Fruit fly (Drosophila melanogaster) whole organism, embryonic: ENCODE data around the gene unc-119.

Experiments used
- ATbp ChIP-seq: fragments of 200-800 bp; sonication (Bioruptor generic); optimal IDR thresholded peaks from 2 replicates; lab custom pipeline; 2017; ENCODE audit warnings: missing biosample characterization, mild to moderate bottlenecking, missing genetic modification characterization, missing genetic modification reagents
- Aef1 ChIP-seq: fragments of 200-800 bp; sonication (Bioruptor generic); IDR thresholded peaks from 3 replicates; pipeline ENCODE4 v1.3.6; 2022; ENCODE audit warnings: missing biosample characterization, missing genetic modification characterization
- B-H2 ChIP-seq: fragments of 200-800 bp; sonication (Bioruptor generic); optimal IDR thresholded peaks from 2 replicates; lab custom pipeline; 2018; ENCODE audit warnings: missing biosample characterization, mild to moderate bottlenecking, missing genetic modification characterization
- C15 ChIP-seq: fragments of 200-800 bp; sonication (Bioruptor generic); IDR thresholded peaks from 3 replicates; pipeline ENCODE4 v1.3.6; 2022; ENCODE audit warnings: missing biosample characterization, missing genetic modification characterization
- CG12155 ChIP-seq: fragments of 200-800 bp; sonication (Bioruptor generic); optimal IDR thresholded peaks from 3 replicates; lab custom pipeline; 2016; ENCODE audit warnings: missing biosample characterization, missing genetic modification characterization
- CG12659 ChIP-seq: fragments of 200-800 bp; sonication (Bioruptor generic); optimal IDR thresholded peaks from 3 replicates; lab custom pipeline; 2017; ENCODE audit warnings: mild to moderate bottlenecking, missing biosample characterization, missing genetic modification reagents, missing genetic modification characterization
- CG13424 ChIP-seq: fragments of 200-800 bp; sonication (Bioruptor generic); optimal IDR thresholded peaks from 2 replicates; lab custom pipeline; 2019; ENCODE audit warnings: missing biosample characterization, mild to moderate bottlenecking, missing genetic modification characterization, moderate library complexity
- CG14860 ChIP-seq: fragments of 200-800 bp; sonication (Bioruptor generic); IDR thresholded peaks from 3 replicates; pipeline ENCODE4 v1.3.6; 2022; ENCODE audit warnings: missing biosample characterization, missing genetic modification characterization; ENCODE audit not compliant: partially characterized antibody
- CG15269 ChIP-seq: fragments of 200-800 bp; sonication (Bioruptor generic); optimal IDR thresholded peaks from 2 replicates; lab custom pipeline; 2018; ENCODE audit warnings: missing biosample characterization, mild to moderate bottlenecking, missing genetic modification characterization, moderate library complexity
- CG17612 ChIP-seq: fragments of 200-800 bp; sonication (Bioruptor generic); IDR thresholded peaks from 2 replicates; pipeline ENCODE4 v1.3.6; 2022; ENCODE audit warnings: missing biosample characterization, missing genetic modification characterization
- CG17912 ChIP-seq: fragments of 200-800 bp; sonication (Bioruptor generic); optimal IDR thresholded peaks from 2 replicates; lab custom pipeline; 2018; ENCODE audit warnings: missing biosample characterization, mild to moderate bottlenecking, missing genetic modification characterization
- CG18764 ChIP-seq: fragments of 200-800 bp; sonication (Bioruptor generic); optimal IDR thresholded peaks from 3 replicates; lab custom pipeline; 2016; ENCODE audit warnings: missing biosample characterization, missing genetic modification characterization
- CG2199 ChIP-seq: fragments of 200-800 bp; sonication (Bioruptor generic); IDR thresholded peaks from 3 replicates; pipeline ENCODE4 v1.3.6; 2022; ENCODE audit warnings: missing biosample characterization, missing genetic modification characterization
- CG31224 ChIP-seq: fragments of 200-800 bp; sonication (Bioruptor generic); IDR thresholded peaks from 2 replicates; pipeline ENCODE4 v1.3.6; 2022; ENCODE audit warnings: missing biosample characterization, missing genetic modification characterization
- CG32532 ChIP-seq: fragments of 200-800 bp; sonication (Bioruptor generic); IDR thresholded peaks from 2 replicates; pipeline ENCODE4 v1.3.6; 2022; ENCODE audit warnings: missing biosample characterization, missing genetic modification characterization
- CG34376 ChIP-seq: fragments of 200-800 bp; sonication (Bioruptor generic); optimal IDR thresholded peaks from 2 replicates; lab custom pipeline; 2018; ENCODE audit warnings: missing biosample characterization, mild to moderate bottlenecking, missing genetic modification characterization
- CG42726 ChIP-seq: fragments of 200-800 bp; sonication (Bioruptor generic); IDR thresholded peaks from 2 replicates; pipeline ENCODE4 v1.3.6; 2022; ENCODE audit warnings: missing biosample characterization, missing genetic modification characterization; ENCODE audit not compliant: partially characterized antibody
- CG7839 ChIP-seq: fragments of 200-800 bp; sonication (Bioruptor generic); optimal IDR thresholded peaks from 3 replicates; lab custom pipeline; 2018; ENCODE audit warnings: missing biosample characterization, mild to moderate bottlenecking, missing genetic modification characterization, moderate library complexity
- CG9215 ChIP-seq: fragments of 200-800 bp; sonication (Bioruptor generic); IDR thresholded peaks from 2 replicates; pipeline ENCODE4 v1.3.6; 2022; ENCODE audit warnings: missing biosample characterization, missing genetic modification characterization
- Camta ChIP-seq: fragments of 200-800 bp; sonication (Bioruptor generic); optimal IDR thresholded peaks from 2 replicates; lab custom pipeline; 2016; ENCODE audit warnings: missing biosample characterization, missing genetic modification characterization
- CoRest ChIP-seq: fragments of 200-800 bp; sonication (Bioruptor generic); optimal IDR thresholded peaks from 3 replicates; lab custom pipeline; 2018; ENCODE audit warnings: missing biosample characterization, mild to moderate bottlenecking, missing genetic modification characterization, moderate library complexity
- Ets97D ChIP-seq: fragments of 200-800 bp; sonication (Bioruptor generic); optimal IDR thresholded peaks from 3 replicates; lab custom pipeline; 2016; ENCODE audit warnings: missing biosample characterization, missing genetic modification characterization
- GATAe ChIP-seq: fragments of 200-800 bp; sonication (Bioruptor generic); conservative IDR thresholded peaks from 2 replicates; pipeline ENCODE4 v1.3.6; 2022; ENCODE audit warnings: missing biosample characterization, missing genetic modification characterization
- HmgD ChIP-seq: fragments of 200-800 bp; sonication (Bioruptor generic); optimal IDR thresholded peaks from 3 replicates; lab custom pipeline; 2016; ENCODE audit warnings: missing biosample characterization, missing genetic modification characterization
- MTF-1 ChIP-seq: fragments of 200-800 bp; sonication (Bioruptor generic); optimal IDR thresholded peaks from 2 replicates; lab custom pipeline; 2018; ENCODE audit warnings: missing biosample characterization, mild to moderate bottlenecking, missing genetic modification characterization, borderline replicate concordance
- Max ChIP-seq: fragments of 200-800 bp; sonication (Bioruptor generic); optimal IDR thresholded peaks from 2 replicates; lab custom pipeline; 2016; ENCODE audit warnings: missing biosample characterization, mild to moderate bottlenecking, missing genetic modification characterization
- Myb ChIP-seq: fragments of 200-800 bp; sonication (Bioruptor generic); optimal IDR thresholded peaks from 2 replicates; lab custom pipeline; 2016; ENCODE audit warnings: missing biosample characterization, missing genetic modification characterization
- Oli ChIP-seq: fragments of 200-800 bp; sonication (Bioruptor generic); optimal IDR thresholded peaks from 2 replicates; lab custom pipeline; 2018; ENCODE audit warnings: missing biosample characterization, mild to moderate bottlenecking, missing genetic modification characterization, moderate library complexity
- PHDP ChIP-seq: fragments of 200-800 bp; sonication (Bioruptor generic); optimal IDR thresholded peaks from 3 replicates; lab custom pipeline; 2018; ENCODE audit warnings: missing biosample characterization, mild to moderate bottlenecking, missing genetic modification characterization, moderate library complexity
- abd-A ChIP-seq: fragments of 200-800 bp; sonication (Bioruptor generic); optimal IDR thresholded peaks from 3 replicates; lab custom pipeline; 2019; ENCODE audit warnings: missing biosample characterization, mild to moderate bottlenecking, missing genetic modification characterization, moderate library complexity
- ac ChIP-seq: fragments of 200-800 bp; sonication (Bioruptor generic); optimal IDR thresholded peaks from 3 replicates; lab custom pipeline; 2017; ENCODE audit warnings: missing biosample characterization, mild to moderate bottlenecking, missing genetic modification characterization
- ase ChIP-seq: fragments of 200-800 bp; sonication (Bioruptor generic); IDR thresholded peaks from 3 replicates; pipeline ENCODE4 v1.3.6; 2022; ENCODE audit warnings: missing biosample characterization, missing genetic modification characterization
- br ChIP-seq: fragments of >200 bp; optimal IDR thresholded peaks from 2 replicates; lab custom pipeline; 2017
- chinmo ChIP-seq: fragments of 200-800 bp; sonication (Bioruptor generic); IDR thresholded peaks from 4 replicates; pipeline ENCODE4 v1.3.6; 2022; ENCODE audit warnings: missing biosample characterization, missing genetic modification characterization; ENCODE audit not compliant: partially characterized antibody
- dati ChIP-seq: fragments of 200-800 bp; sonication (Bioruptor generic); IDR thresholded peaks from 2 replicates; pipeline ENCODE4 v1.3.6; 2022; ENCODE audit warnings: missing biosample characterization, missing genetic modification characterization
- fd96Cb ChIP-seq: fragments of 200-800 bp; sonication (Bioruptor generic); optimal IDR thresholded peaks from 2 replicates; lab custom pipeline; 2018; ENCODE audit warnings: missing biosample characterization, mild to moderate bottlenecking, missing genetic modification characterization, moderate library complexity
- gcm2 ChIP-seq: fragments of 200-800 bp; sonication (Bioruptor generic); optimal IDR thresholded peaks from 2 replicates; lab custom pipeline; 2016; ENCODE audit warnings: missing biosample characterization, missing genetic modification characterization
- gem ChIP-seq: fragments of 200-800 bp; sonication (Bioruptor generic); optimal IDR thresholded peaks from 2 replicates; lab custom pipeline; 2019; ENCODE audit warnings: missing biosample characterization, mild to moderate bottlenecking, missing genetic modification characterization, moderate library complexity
- gsb ChIP-seq: fragments of 200-800 bp; sonication (Bioruptor generic); IDR thresholded peaks from 2 replicates; pipeline ENCODE4 v1.3.6; 2022; ENCODE audit warnings: missing biosample characterization, missing genetic modification characterization
- ham ChIP-seq: fragments of 200-800 bp; sonication (Bioruptor generic); IDR thresholded peaks from 2 replicates; pipeline ENCODE4 v1.3.6; 2022; ENCODE audit warnings: missing biosample characterization, missing genetic modification characterization
- lab ChIP-seq: fragments of 200-800 bp; sonication (Bioruptor generic); optimal IDR thresholded peaks from 3 replicates; lab custom pipeline; 2017; ENCODE audit warnings: missing biosample characterization, missing genetic modification characterization, mild to moderate bottlenecking, moderate library complexity, missing genetic modification reagents
- nerfin-2 ChIP-seq: fragments of 200-800 bp; sonication (Bioruptor generic); IDR thresholded peaks from 2 replicates; pipeline ENCODE4 v1.3.6; 2022; ENCODE audit warnings: missing biosample characterization, missing genetic modification characterization; ENCODE audit not compliant: partially characterized antibody
- prd ChIP-seq, 3 experiments: fragments of >200 bp in 2 of 3; fragments of 200-800 bp in 1 of 3; sonication (Bioruptor generic) in 1 of 3; optimal IDR thresholded peaks in 2 of 3; IDR thresholded peaks in 1 of 3; 2 replicates in 2 of 3; 3 replicates in 1 of 3; pipeline versions ENCODE4 v1.3.6 to Lab custom; 2017 to 2022; ENCODE audit warnings: missing biosample characterization in 1 of 3, missing genetic modification characterization in 1 of 3
- salm ChIP-seq: fragments of 200-800 bp; sonication (Bioruptor generic); optimal IDR thresholded peaks from 2 replicates; lab custom pipeline; 2018; ENCODE audit warnings: missing biosample characterization, mild to moderate bottlenecking, missing genetic modification characterization
- shn ChIP-seq: fragments of 200-800 bp; sonication (Bioruptor generic); optimal IDR thresholded peaks from 3 replicates; lab custom pipeline; 2016; ENCODE audit warnings: missing biosample characterization, missing genetic modification characterization
- so ChIP-seq: fragments of 200-800 bp; sonication (Bioruptor generic); IDR thresholded peaks from 3 replicates; pipeline ENCODE4 v1.3.6; 2022; ENCODE audit warnings: missing biosample characterization, missing genetic modification characterization
- ssp ChIP-seq: fragments of 200-800 bp; sonication (Bioruptor generic); IDR thresholded peaks from 2 replicates; pipeline ENCODE4 v1.3.6; 2022; ENCODE audit warnings: missing biosample characterization, missing genetic modification characterization
- z ChIP-seq: fragments of 200-800 bp; sonication (Bioruptor generic); IDR thresholded peaks from 3 replicates; pipeline ENCODE4 v1.3.6; 2022; ENCODE audit warnings: missing biosample characterization, missing genetic modification characterization

Gene unc-119

DNA sequence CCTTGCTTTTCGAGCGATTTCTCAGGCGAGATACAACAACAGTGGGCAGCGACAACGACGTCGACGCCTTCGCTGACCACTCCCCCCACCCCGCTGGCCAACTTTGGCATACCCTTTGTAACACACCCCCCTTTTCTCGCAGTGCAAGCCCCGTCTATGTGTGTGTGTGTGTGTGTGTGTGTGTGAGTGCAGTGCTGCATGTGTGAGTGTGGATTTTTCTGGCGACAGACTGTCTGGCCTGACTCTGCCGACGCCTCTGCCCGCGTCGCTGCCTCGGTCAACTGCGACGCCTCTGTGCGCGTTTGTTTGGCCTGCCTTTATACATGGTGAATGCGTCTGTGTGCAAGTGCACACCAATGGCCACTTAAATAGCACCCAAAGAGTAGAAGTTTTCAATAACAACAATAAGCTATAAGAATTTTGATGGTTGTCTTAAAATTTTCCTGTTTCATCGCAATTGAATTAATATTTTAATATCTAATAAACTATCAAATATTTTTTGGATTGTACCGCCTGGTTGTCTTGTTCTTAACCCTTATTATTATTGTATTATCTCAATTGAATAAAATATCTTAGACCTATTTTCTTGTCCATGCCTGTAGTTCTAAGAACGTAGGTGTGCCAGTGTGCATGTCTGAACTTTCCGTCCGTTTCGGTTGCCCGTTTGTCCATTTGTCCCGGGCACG is 2.9 kb upstream of the unc-119 start (continued):
- TF ChIP-seq ham (GFP tag; lab: Robert Waterston, UW): no peak
- TF ChIP-seq CG13424: peak; percentile 95
- no peak for TF ChIP-seq CG31224 (GFP tag; lab: Robert Waterston, UW)
- TF ChIP-seq CG12659 (GFP tag; lab: Kevin White, UChicago): peak; percentile 90
- TF ChIP-seq CG7839 (tag; lab: Kevin White, UChicago): peak; percentile 93
- peak; percentile 97 for TF ChIP-seq gem (tag; lab: Kevin White, UChicago)
- TF ChIP-seq PHDP (tag; lab: Kevin White, UChicago): peak; percentile 93
- 0 out of 4 replicates have a peak, but pooled peaks have one; percentile 17 for TF ChIP-seq chinmo (GFP tag; lab: Robert Waterston, UW)
- TF ChIP-seq CG14860 (GFP tag; lab: Robert Waterston, UW): no peak
- 0 out of 3 replicates have a peak, but pooled peaks have one; percentile 9 for TF ChIP-seq C15
- TF ChIP-seq ssp: peak; percentile 67
- peak; percentile 40; the same call in 1 of the 3 replicates for TF ChIP-seq ase (GFP tag; lab: Robert Waterston, UW)
- TF ChIP-seq CG17612 (GFP tag; lab: Robert Waterston, UW): no peak
- peak; percentile 54 for TF ChIP-seq CG12155 (GFP tag; lab: Kevin White, UChicago)
- no peak for TF ChIP-seq shn (GFP tag; lab: Kevin White, UChicago)
- 0 out of 2 replicates have a peak, but pooled peaks have one; percentile 42 for TF ChIP-seq dati (GFP tag; lab: Robert Waterston, UW)
- 0 out of 2 replicates have a peak, but pooled peaks have one; percentile 8 for TF ChIP-seq CG9215 (GFP tag; lab: Robert Waterston, UW)
- TF ChIP-seq CG42726 (GFP tag; lab: Robert Waterston, UW): no peak
- TF ChIP-seq Myb: no peak
- TF ChIP-seq ATbp: peak; percentile 94
- TF ChIP-seq Ets97D (GFP tag; lab: Kevin White, UChicago): no peak
- TF ChIP-seq Oli (tag; lab: Kevin White, UChicago): peak; percentile 95
- TF ChIP-seq abd-A (tag; lab: Kevin White, UChicago): peak; percentile 39
- no peak for TF ChIP-seq nerfin-2 (GFP tag; lab: Robert Waterston, UW)
- TF ChIP-seq fd96Cb: peak; percentile 94
- peak; percentile 95 for TF ChIP-seq CoRest (tag; lab: Kevin White, UChicago)
- peak; percentile 41 for TF ChIP-seq CG34376 (GFP tag; lab: Kevin White, UChicago)
- peak; percentile 73 for TF ChIP-seq MTF-1 (GFP tag; lab: Kevin White, UChicago)
- peak; percentile 81 for TF ChIP-seq CG17912 (GFP tag; lab: Kevin White, UChicago)
- TF ChIP-seq GATAe (GFP tag; lab: Robert Waterston, UW): 0 out of 2 replicates have a peak, but pooled peaks have one; percentile 12
- no peak for TF ChIP-seq Camta (GFP tag; lab: Kevin White, UChicago)
- TF ChIP-seq B-H2 (GFP tag; lab: Kevin White, UChicago): peak; percentile 32
- TF ChIP-seq lab: peak; percentile 87
- peak; percentile 71 for TF ChIP-seq Aef1 (GFP tag; lab: Robert Waterston, UW)
- TF ChIP-seq z (GFP tag; lab: Robert Waterston, UW): peak; percentile 67; the same call in 2 of the 3 replicates
- TF ChIP-seq Max (GFP tag; lab: Kevin White, UChicago): peak; percentile 82
- no peak for TF ChIP-seq CG2199 (GFP tag; lab: Robert Waterston, UW)
- no peak for TF ChIP-seq gsb (GFP tag; lab: Robert Waterston, UW)
- no peak for TF ChIP-seq HmgD (GFP tag; lab: Kevin White, UChicago)
- peak; percentile 61 for TF ChIP-seq CG18764
- peak; percentile 88 for TF ChIP-seq CG15269 (tag; lab: Kevin White, UChicago)
- peak; percentile 59; the same call in 1 of the 2 replicates for TF ChIP-seq CG32532
- TF ChIP-seq br: no peak
- TF ChIP-seq prd (optimal IDR thresholded peaks at IDR 0.05; lab: Kevin White, UChicago): no peak
- TF ChIP-seq prd (GFP tag; IDR thresholded peaks at IDR 0.05; lab: Robert Waterston, UW): peak; percentile 85
- TF ChIP-seq gcm2 (GFP tag; lab: Kevin White, UChicago): no peak
- peak; percentile 89 for TF ChIP-seq so
- peak; percentile 88 for TF ChIP-seq ac
- peak; percentile 95 for TF ChIP-seq salm (tag; lab: Kevin White, UChicago)
